Worm (Caenorhabditis elegans): ENCODE results near the gene pptr-1.
A peak's percentile ranks its signal among the peaks of the same experiment; 100 is the strongest.

The pptr-1 gene

ce11 chrV:16322155-16322554 is 35.2 kb upstream of the pptr-1 start:
- TF ChIP-seq lin-15B (tag; optimal IDR thresholded peaks at IDR 0.05) (no peak), zag-1 (tag; optimal IDR thresholded peaks at IDR 0.05) (no peak), R02D3.7 (tag; optimal IDR thresholded peaks at IDR 0.05) (no peak), egl-5 (tag; optimal IDR thresholded peaks at IDR 0.05) (no peak), lin-39 (tag; optimal IDR thresholded peaks at IDR 0.05) (no peak), sea-2 (GFP tag; optimal IDR thresholded peaks at IDR 0.05) (no peak), fkh-10 (GFP tag; optimal IDR thresholded peaks at IDR 0.05) (no peak)

DNA sequence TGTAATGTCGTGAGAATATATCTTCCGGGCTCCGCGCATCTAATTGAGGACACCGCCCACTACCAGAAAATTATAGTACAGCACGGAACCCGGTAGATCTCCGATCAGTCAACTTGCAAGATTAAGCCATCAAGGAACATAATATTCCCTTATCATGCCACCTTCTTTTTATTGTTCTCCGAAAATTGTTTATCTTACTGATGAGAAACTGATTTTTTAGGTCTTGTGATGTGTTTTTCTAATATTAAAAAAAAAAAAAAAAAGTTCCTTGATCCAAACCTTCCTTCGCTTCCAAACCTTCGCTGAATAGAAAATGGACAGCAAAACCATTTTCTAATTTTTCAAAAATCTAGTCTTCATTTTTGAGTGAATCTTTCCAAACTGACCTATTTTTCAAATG is 28.5 kb upstream of the pptr-1 start, which contains the start of gene F57G8.7:
Gene F57G8.7, plus strand, starts transcription at position 301 of the 400 bp plus-strand sequence.
- TF ChIP-seq egl-27 (tag; optimal IDR thresholded peaks at IDR 0.05) = no peak
- TF ChIP-seq daf-12 (tag; optimal IDR thresholded peaks at IDR 0.05) = no peak
- no peak for TF ChIP-seq nhr-12 (tag; optimal IDR thresholded peaks at IDR 0.05)
- no peak for TF ChIP-seq R02D3.7 (tag; optimal IDR thresholded peaks at IDR 0.05)
- TF ChIP-seq elt-3 (tag; optimal IDR thresholded peaks at IDR 0.05) = no peak
- TF ChIP-seq ceh-28 (tag; optimal IDR thresholded peaks at IDR 0.05) = no peak
- no peak for TF ChIP-seq mml-1 (tag; optimal IDR thresholded peaks at IDR 0.05)
- TF ChIP-seq fkh-2 (tag; optimal IDR thresholded peaks at IDR 0.05) = no peak
- no peak for TF ChIP-seq ceh-82 (tag; optimal IDR thresholded peaks at IDR 0.05)
- TF ChIP-seq skn-1 (tag; optimal IDR thresholded peaks at IDR 0.05) = no peak
- TF ChIP-seq nhr-76 (tag; optimal IDR thresholded peaks at IDR 0.05) = no peak
- no peak for TF ChIP-seq elt-2 (tag; optimal IDR thresholded peaks at IDR 0.05)
- TF ChIP-seq ZK546.5 (tag; optimal IDR thresholded peaks at IDR 0.05) = no peak
- TF ChIP-seq mdl-1 (tag; optimal IDR thresholded peaks at IDR 0.05) = no peak
- no peak for TF ChIP-seq nhr-23 (tag; optimal IDR thresholded peaks at IDR 0.05)
- no peak for TF ChIP-seq lin-39 (tag; optimal IDR thresholded peaks at IDR 0.05)
- no peak for TF ChIP-seq nhr-25 (tag; optimal IDR thresholded peaks at IDR 0.05)
- TF ChIP-seq pqm-1 (tag; optimal IDR thresholded peaks at IDR 0.05) = no peak

ce11 chrV:16333412-16333811 is 23.9 kb upstream of the pptr-1 start, which contains the start of gene srh-167:
srh-167 (plus strand) TSS chrV:16333712.
- TF ChIP-seq unc-62 (GFP tag; optimal IDR thresholded peaks at IDR 0.05) (no peak), unc-39 (tag; optimal IDR thresholded peaks at IDR 0.05) (no peak), nhr-67 (tag; optimal IDR thresholded peaks at IDR 0.05) (no peak), aly-2 (tag; optimal IDR thresholded peaks at IDR 0.05) (no peak), jun-1 (tag; optimal IDR thresholded peaks at IDR 0.05) (no peak), fos-1 (tag; optimal IDR thresholded peaks at IDR 0.05) (no peak), elt-3 (tag; optimal IDR thresholded peaks at IDR 0.05) (no peak), nhr-43 (tag; optimal IDR thresholded peaks at IDR 0.05; ENCODE audit: poor library complexity, severe bottlenecking) (no peak), nhr-25 (tag; optimal IDR thresholded peaks at IDR 0.05) (no peak), sea-2 (GFP tag; optimal IDR thresholded peaks at IDR 0.05) (no peak), lin-39 (tag; optimal IDR thresholded peaks at IDR 0.05) (no peak), nhr-12 (tag; optimal IDR thresholded peaks at IDR 0.05) (no peak), egl-5 (tag; optimal IDR thresholded peaks at IDR 0.05) (no peak), nhr-28 (tag; optimal IDR thresholded peaks at IDR 0.05) (no peak), egl-27 (tag; optimal IDR thresholded peaks at IDR 0.05) (no peak), ama-1 (optimal IDR thresholded peaks at IDR 0.05) (no peak), fkh-10 (GFP tag; optimal IDR thresholded peaks at IDR 0.05) (no peak), ceh-9 (tag; optimal IDR thresholded peaks at IDR 0.05) (no peak)

ce11 chrV:16336326-16336725 is 21.0 kb upstream of the pptr-1 start, which contains the start of gene srw-87:
srw-87 (plus strand) TSS chrV:16336626.
- no peak for TF ChIP-seq ceh-82 (tag; optimal IDR thresholded peaks at IDR 0.05)

DNA sequence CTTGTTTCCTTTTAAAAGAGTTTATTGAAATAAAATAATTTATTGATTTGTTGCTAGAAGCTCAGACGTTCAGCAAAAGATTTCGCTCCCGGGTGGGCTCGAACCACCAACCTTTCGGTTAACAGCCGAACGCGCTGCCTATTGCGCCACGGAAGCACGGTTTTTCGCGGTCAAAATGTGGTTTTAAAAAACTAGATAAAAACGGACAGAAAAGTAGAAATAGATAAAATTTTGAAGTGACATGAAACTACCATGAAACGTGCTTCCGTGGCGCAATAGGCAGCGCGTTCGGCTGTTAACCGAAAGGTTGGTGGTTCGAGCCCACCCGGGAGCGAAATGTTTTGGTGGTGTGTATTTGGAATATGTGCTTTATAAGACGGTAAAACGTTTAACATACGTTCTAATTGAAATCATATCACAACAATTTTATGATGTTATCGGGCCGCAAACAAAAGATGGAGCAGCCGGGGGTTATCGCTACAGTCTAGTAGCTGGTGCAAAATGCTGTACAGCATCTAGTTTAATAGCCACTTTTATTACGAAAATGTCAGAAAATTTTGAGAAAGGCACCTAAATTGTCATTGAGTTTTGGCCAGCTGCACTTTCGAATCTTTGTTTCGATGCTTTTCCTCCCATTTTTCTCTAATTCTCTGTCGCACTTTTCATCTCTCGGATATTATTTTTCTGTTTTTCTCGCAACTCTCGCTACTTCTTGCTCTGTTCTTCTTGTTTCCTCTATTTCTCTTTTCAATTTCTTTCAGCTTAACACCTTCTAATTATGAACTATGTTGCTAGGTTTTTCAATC is 18.8 kb upstream of the pptr-1 start, which contains the start of gene slc-9B.2:
Gene slc-9B.2, plus strand, starts transcription at position 756 of the 806 bp plus-strand sequence.
- TF ChIP-seq elt-2 (tag; optimal IDR thresholded peaks at IDR 0.05) (peak; percentile 66), nfya-1 (tag; optimal IDR thresholded peaks at IDR 0.05; ENCODE audit: insufficient read depth) (peak; percentile 18)

Data from whole organism, L3 larva.